Worm (Caenorhabditis elegans): Measurements from ENCODE around the gene clec-49.

- TF ChIP-seq snpc-4 (tag; optimal IDR thresholded peaks at IDR 0.05) (no peak), lin-38 (GFP tag; IDR thresholded peaks at IDR 0.05) (no peak), set-16 (GFP tag; IDR thresholded peaks at IDR 0.05) (peak; percentile 77), nhr-41 (GFP tag; IDR thresholded peaks at IDR 0.05) (no peak), mep-1 (tag; optimal IDR thresholded peaks at IDR 0.05) (no peak), nhr-237 (tag; optimal IDR thresholded peaks at IDR 0.05) (no peak), lin-39 (tag; optimal IDR thresholded peaks at IDR 0.05) (no peak), lir-3 (tag; optimal IDR thresholded peaks at IDR 0.05) (no peak), tag-97 (GFP tag; IDR thresholded peaks at IDR 0.05) (no peak)
Observed at ce11 chrV:19759282-19759681, 8.3 kb upstream of the clec-49 start.
